Worm (Caenorhabditis elegans) whole organism, L3 larva: ENCODE data around the gene F16B3.3.
A peak's percentile ranks its signal among the peaks of the same experiment; 100 is the strongest.

Source experiments
- R02D3.7 ChIP-seq: fragments of 150-350 bp; optimal IDR thresholded peaks from 2 replicates; lab custom pipeline; 2014; ENCODE audit warnings: missing biosample characterization, missing genetic modification characterization
- ZK546.5 ChIP-seq: sonication (generic microtip); optimal IDR thresholded peaks from 2 replicates; lab custom pipeline; 2017; ENCODE audit warnings: missing biosample characterization, missing genetic modification characterization
- aly-2 ChIP-seq: fragments of 150-350 bp; optimal IDR thresholded peaks from 2 replicates; lab custom pipeline; 2014; ENCODE audit warnings: missing biosample characterization, missing genetic modification characterization
- ama-1 ChIP-seq: fragments of 150-350 bp; optimal IDR thresholded peaks from 2 replicates; lab custom pipeline; 2018
- ceh-16 ChIP-seq: sonication (generic microtip); optimal IDR thresholded peaks from 2 replicates; lab custom pipeline; 2017; ENCODE audit warnings: missing biosample characterization, missing genetic modification characterization
- ceh-28 ChIP-seq: fragments of 150-350 bp; optimal IDR thresholded peaks from 2 replicates; lab custom pipeline; 2014; ENCODE audit warnings: missing biosample characterization, missing genetic modification reagents, missing genetic modification characterization
- ceh-82 ChIP-seq: fragments of 150-350 bp; optimal IDR thresholded peaks from 2 replicates; lab custom pipeline; 2014; ENCODE audit warnings: missing biosample characterization, missing genetic modification characterization
- daf-12 ChIP-seq: fragments of 150-350 bp; optimal IDR thresholded peaks from 2 replicates; lab custom pipeline; 2014; ENCODE audit warnings: missing biosample characterization, missing genetic modification reagents, missing genetic modification characterization
- egl-27 ChIP-seq: sonication (generic microtip); optimal IDR thresholded peaks from 4 replicates; lab custom pipeline; 2017; ENCODE audit warnings: missing biosample characterization, missing genetic modification reagents, missing genetic modification characterization
- egl-5 ChIP-seq: fragments of 150-350 bp; optimal IDR thresholded peaks from 2 replicates; lab custom pipeline; 2017; ENCODE audit warnings: missing biosample characterization, missing genetic modification reagents, missing genetic modification characterization, inconsistent platforms
- elt-1 ChIP-seq: fragments of 150-350 bp; optimal IDR thresholded peaks from 2 replicates; lab custom pipeline; 2014; ENCODE audit warnings: missing biosample characterization, missing genetic modification characterization
- elt-2 ChIP-seq: sonication (generic microtip); optimal IDR thresholded peaks from 2 replicates; lab custom pipeline; 2016; ENCODE audit warnings: missing genetic modification reagents, mild to moderate bottlenecking, missing genetic modification characterization, missing compliant biosample characterization
- elt-3 ChIP-seq, 3 experiments: fragments of 150-350 bp in 1 of 3; sonication (generic microtip) in 2 of 3; optimal IDR thresholded peaks; 2 replicates in 2 of 3; 4 replicates in 1 of 3; lab custom pipeline; 2014 to 2017; ENCODE audit warnings: missing biosample characterization in 3 of 3, missing genetic modification characterization in 3 of 3
- eor-1 ChIP-seq, 2 experiments: fragments of 150-350 bp; optimal IDR thresholded peaks; 2 replicates each; lab custom pipeline; 2014 to 2018; ENCODE audit warnings: missing biosample characterization in 2 of 2, missing genetic modification characterization in 2 of 2
- fkh-10 ChIP-seq: sonication (generic microtip); optimal IDR thresholded peaks from 2 replicates; lab custom pipeline; 2017; ENCODE audit warnings: missing biosample characterization, missing genetic modification reagents, missing genetic modification characterization
- hmg-11 ChIP-seq: sonication (generic microtip); optimal IDR thresholded peaks from 2 replicates; lab custom pipeline; 2016; ENCODE audit warnings: missing genetic modification characterization, missing compliant biosample characterization
- jun-1 ChIP-seq: fragments of 150-350 bp; optimal IDR thresholded peaks from 2 replicates; lab custom pipeline; 2014; ENCODE audit warnings: missing biosample characterization, missing genetic modification reagents, missing genetic modification characterization
- lin-15B ChIP-seq: fragments of 150-350 bp; optimal IDR thresholded peaks from 2 replicates; lab custom pipeline; 2014; ENCODE audit warnings: missing biosample characterization, missing genetic modification characterization
- lin-39 ChIP-seq: fragments of 150-350 bp; optimal IDR thresholded peaks from 2 replicates; lab custom pipeline; 2018; ENCODE audit warnings: missing biosample characterization, missing genetic modification reagents, missing genetic modification characterization
- lsy-12 ChIP-seq: sonication (generic microtip); optimal IDR thresholded peaks from 2 replicates; lab custom pipeline; 2016; ENCODE audit warnings: mild to moderate bottlenecking, missing genetic modification characterization, missing compliant biosample characterization
- mdl-1 ChIP-seq: fragments of 150-350 bp; optimal IDR thresholded peaks from 2 replicates; lab custom pipeline; 2014; ENCODE audit warnings: missing biosample characterization, missing genetic modification characterization
- mml-1 ChIP-seq: fragments of 150-350 bp; sonication (generic microtip); optimal IDR thresholded peaks from 3 replicates; lab custom pipeline; 2014; ENCODE audit warnings: missing biosample characterization, missing genetic modification characterization
- nfya-1 ChIP-seq: sonication (generic microtip); optimal IDR thresholded peaks from 2 replicates; lab custom pipeline; 2017; ENCODE audit warnings: missing genetic modification characterization, mild to moderate bottlenecking, missing compliant biosample characterization, antibody characterized with exemption, moderate library complexity; ENCODE audit not compliant: insufficient read depth
- nhr-12 ChIP-seq: fragments of 150-350 bp; optimal IDR thresholded peaks from 2 replicates; lab custom pipeline; 2014; ENCODE audit warnings: missing biosample characterization, missing genetic modification characterization
- nhr-23 ChIP-seq: fragments of 150-350 bp; optimal IDR thresholded peaks from 2 replicates; lab custom pipeline; 2014; ENCODE audit warnings: missing biosample characterization, missing genetic modification reagents, missing genetic modification characterization
- nhr-25 ChIP-seq: sonication (generic microtip); optimal IDR thresholded peaks from 2 replicates; lab custom pipeline; 2017; ENCODE audit warnings: missing biosample characterization, missing genetic modification characterization
- nhr-28 ChIP-seq: fragments of 150-350 bp; optimal IDR thresholded peaks from 2 replicates; lab custom pipeline; 2014; ENCODE audit warnings: missing biosample characterization, missing genetic modification characterization
- nhr-67 ChIP-seq: fragments of 150-350 bp; optimal IDR thresholded peaks from 2 replicates; lab custom pipeline; 2014; ENCODE audit warnings: missing biosample characterization, missing genetic modification characterization
- nhr-76 ChIP-seq: fragments of 150-350 bp; sonication (generic microtip); optimal IDR thresholded peaks from 5 replicates; lab custom pipeline; 2014; ENCODE audit warnings: missing biosample characterization, missing genetic modification characterization
- nhr-77 ChIP-seq: fragments of 150-350 bp; optimal IDR thresholded peaks from 2 replicates; lab custom pipeline; 2014; ENCODE audit warnings: missing biosample characterization, missing genetic modification characterization
- pqm-1 ChIP-seq: fragments of 150-350 bp; optimal IDR thresholded peaks from 2 replicates; lab custom pipeline; 2017; ENCODE audit warnings: missing biosample characterization, missing genetic modification characterization, inconsistent platforms
- sea-2 ChIP-seq: fragments of 150-350 bp; sonication (generic microtip); optimal IDR thresholded peaks from 4 replicates; lab custom pipeline; 2014; ENCODE audit warnings: missing biosample characterization, missing genetic modification reagents, missing genetic modification characterization
- skn-1 ChIP-seq: fragments of 150-350 bp; optimal IDR thresholded peaks from 2 replicates; lab custom pipeline; 2014; ENCODE audit warnings: missing biosample characterization, missing genetic modification characterization
- tbx-2 ChIP-seq: sonication (generic microtip); optimal IDR thresholded peaks from 2 replicates; lab custom pipeline; 2016; ENCODE audit warnings: mild to moderate bottlenecking, missing genetic modification characterization, missing compliant biosample characterization
- unc-39 ChIP-seq: sonication (generic microtip); optimal IDR thresholded peaks from 4 replicates; lab custom pipeline; 2017; ENCODE audit warnings: missing biosample characterization, missing genetic modification characterization
- unc-62 ChIP-seq: fragments of 150-350 bp; sonication (generic microtip); optimal IDR thresholded peaks from 4 replicates; lab custom pipeline; 2014; ENCODE audit warnings: missing biosample characterization, missing genetic modification reagents, missing genetic modification characterization
- zag-1 ChIP-seq: fragments of 150-350 bp; optimal IDR thresholded peaks from 2 replicates; lab custom pipeline; 2014; ENCODE audit warnings: missing biosample characterization, missing genetic modification characterization
- ztf-11 ChIP-seq: fragments of 150-350 bp; optimal IDR thresholded peaks from 2 replicates; lab custom pipeline; 2014; ENCODE audit warnings: missing biosample characterization, missing genetic modification characterization
- ztf-4 ChIP-seq: fragments of 150-350 bp; optimal IDR thresholded peaks from 2 replicates; lab custom pipeline; 2014; ENCODE audit warnings: missing biosample characterization, missing genetic modification characterization

F16B3.3 gene

DNA sequence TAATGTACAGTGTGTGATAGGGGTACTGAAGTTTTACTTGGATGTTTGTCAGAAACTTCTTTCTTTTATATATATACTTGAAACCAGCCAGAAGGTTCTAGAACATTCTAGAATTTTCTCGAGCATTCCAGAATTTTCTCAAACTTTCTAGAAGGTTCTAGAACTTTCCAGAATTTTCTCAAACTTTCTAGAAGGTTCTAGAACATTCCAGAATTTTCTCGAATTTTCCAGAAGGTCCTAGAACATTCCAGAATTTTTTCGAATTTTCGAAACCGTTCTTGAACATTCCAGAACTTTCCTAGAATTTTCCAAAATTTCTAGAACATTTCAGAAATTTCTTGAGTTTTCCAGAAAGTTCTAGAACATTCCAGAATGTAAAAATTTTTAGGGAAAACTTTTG lies 37.6 kb upstream of the F16B3.3 start:
- TF ChIP-seq ceh-16 (tag; lab: Kevin White, UChicago), result no peak
- TF ChIP-seq nhr-67 (tag; lab: Kevin White, UChicago), result no peak
- TF ChIP-seq elt-3 (tag; optimal IDR thresholded peaks at IDR 0.05; lab: Kevin White, UChicago), result no peak
- no peak for TF ChIP-seq elt-1 (tag; lab: Kevin White, UChicago)
- no peak for TF ChIP-seq ama-1 (lab: Kevin White, UChicago)
- no peak for TF ChIP-seq nhr-12 (tag; lab: Kevin White, UChicago)
- no peak for TF ChIP-seq mml-1 (tag; lab: Kevin White, UChicago)
- no peak for TF ChIP-seq unc-39 (tag; lab: Kevin White, UChicago)
- no peak for TF ChIP-seq unc-62 (GFP tag; lab: Kevin White, UChicago)
- no peak for TF ChIP-seq skn-1 (tag; lab: Kevin White, UChicago)
- TF ChIP-seq, all 47 proteins: peak for 0

DNA sequence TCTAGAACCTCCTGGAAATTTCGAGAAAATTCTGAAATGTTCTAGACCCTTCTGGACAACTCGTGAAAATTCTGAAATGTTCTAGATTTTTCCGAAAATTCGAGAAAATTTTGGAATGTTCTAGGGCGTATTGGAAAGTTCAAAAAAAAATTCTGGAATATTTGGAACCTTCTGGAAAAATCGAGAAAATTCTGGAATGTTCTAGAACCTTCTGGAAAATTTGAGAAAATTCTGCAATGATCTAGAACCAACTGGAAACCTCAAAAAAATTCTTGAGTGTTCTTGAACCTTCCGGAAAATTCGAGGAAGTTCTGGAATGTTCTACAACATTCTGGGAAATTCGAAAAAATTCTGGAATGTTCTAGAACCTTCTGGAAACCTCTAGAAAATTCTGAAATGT lies 34.6 kb upstream of the F16B3.3 start:
- TF ChIP-seq skn-1 (tag; lab: Kevin White, UChicago) (no peak), aly-2 (tag; lab: Kevin White, UChicago) (no peak), ceh-28 (tag; lab: Kevin White, UChicago) (no peak), nfya-1 (no peak), nhr-67 (tag; lab: Kevin White, UChicago) (no peak), ztf-4 (tag; lab: Kevin White, UChicago) (no peak), fkh-10 (no peak), elt-1 (tag; lab: Kevin White, UChicago) (no peak), daf-12 (no peak), unc-39 (tag; lab: Kevin White, UChicago) (no peak), nhr-25 (tag; lab: Kevin White, UChicago) (no peak), nhr-28 (tag; lab: Kevin White, UChicago) (no peak)

DNA sequence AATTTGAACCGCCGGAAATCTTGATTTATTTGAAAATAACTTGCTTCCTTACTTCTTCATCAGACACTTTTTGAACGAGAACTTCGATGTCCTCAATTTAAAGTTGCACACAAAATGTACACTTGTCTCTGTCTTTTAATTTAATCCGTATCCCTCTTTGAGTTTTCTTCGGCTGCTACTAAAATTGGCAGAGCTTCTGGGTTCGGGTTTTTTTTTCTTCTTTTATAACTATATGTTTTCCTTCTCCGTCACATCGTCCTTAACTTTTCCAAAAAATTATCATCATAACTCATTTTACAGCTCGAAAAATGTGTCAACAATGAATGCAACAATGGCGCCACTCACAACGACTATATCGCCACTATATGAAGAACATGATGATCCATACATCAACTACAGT lies 34.1 kb upstream of the F16B3.3 start, which contains the start of gene glb-33:
TSS of gene glb-33 (plus strand) at position 301 of the 400 bp plus-strand sequence.
- no peak for TF ChIP-seq ztf-4 (tag; lab: Kevin White, UChicago)
- no peak for TF ChIP-seq elt-2 (tag; lab: Kevin White, UChicago)
- TF ChIP-seq fkh-10, result no peak
- no peak for TF ChIP-seq sea-2 (GFP tag; lab: Kevin White, UChicago)
- no peak for TF ChIP-seq eor-1 (tag; optimal IDR thresholded peaks at IDR 0.05; lab: Kevin White, UChicago)
- no peak for TF ChIP-seq nhr-28 (tag; lab: Kevin White, UChicago)
- no peak for TF ChIP-seq lsy-12
- no peak for TF ChIP-seq egl-27 (tag; lab: Kevin White, UChicago)
- no peak for TF ChIP-seq elt-1 (tag; lab: Kevin White, UChicago)
- TF ChIP-seq ceh-16 (tag; lab: Kevin White, UChicago), result no peak
- no peak for TF ChIP-seq skn-1 (tag; lab: Kevin White, UChicago)
- no peak for TF ChIP-seq ama-1 (lab: Kevin White, UChicago)
- TF ChIP-seq, all 47 proteins: peak for 0

DNA sequence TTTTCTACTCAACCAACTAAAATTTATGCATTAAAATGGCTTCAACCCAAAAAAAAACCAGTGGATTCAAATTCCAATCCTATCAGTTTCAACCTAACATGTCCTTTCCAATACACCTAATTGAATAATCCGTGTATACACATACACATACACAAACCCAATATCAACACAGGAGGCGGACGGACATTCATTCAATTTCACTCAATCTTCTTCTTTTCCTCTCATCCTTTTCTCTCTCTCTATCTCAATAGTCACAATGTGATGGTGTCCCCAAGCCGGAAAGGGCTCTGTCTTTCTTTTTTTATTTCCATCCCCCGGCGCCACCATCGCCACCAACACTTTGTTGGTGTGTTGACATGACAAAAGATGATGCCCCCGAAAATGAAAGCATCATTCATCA lies 32.1 kb upstream of the F16B3.3 start:
- TF ChIP-seq elt-3 (tag; optimal IDR thresholded peaks at IDR 0.05; lab: Kevin White, UChicago), result no peak
- TF ChIP-seq eor-1 (tag; optimal IDR thresholded peaks at IDR 0.05; lab: Kevin White, UChicago), result no peak
- no peak for TF ChIP-seq nhr-25 (tag; lab: Kevin White, UChicago)
- peak; percentile 47 for TF ChIP-seq lin-39 (tag; lab: Kevin White, UChicago)
- no peak for TF ChIP-seq ama-1 (lab: Kevin White, UChicago)
- TF ChIP-seq lin-15B (tag; lab: Kevin White, UChicago), result no peak
- TF ChIP-seq nhr-76, result no peak
- TF ChIP-seq hmg-11, result no peak

DNA sequence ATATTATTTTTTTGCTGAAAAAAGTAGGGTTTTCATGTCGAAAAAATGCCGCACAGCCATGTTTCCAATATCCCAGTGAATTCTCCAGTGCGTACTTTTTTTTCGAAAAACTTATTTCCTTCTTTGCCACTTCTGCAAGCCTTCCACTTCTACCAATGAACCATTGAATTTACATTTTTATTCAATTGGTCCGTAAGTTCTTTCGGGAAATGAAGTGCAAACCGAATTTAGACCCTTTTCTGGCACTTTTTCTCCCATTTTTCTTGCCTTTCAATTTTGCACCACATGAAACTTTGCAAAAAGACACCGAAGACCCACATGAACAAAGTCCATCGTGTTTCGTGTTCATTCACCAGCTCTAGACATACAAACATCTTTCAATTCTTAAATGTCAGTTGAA lies 25.0 kb upstream of the F16B3.3 start:
- TF ChIP-seq R02D3.7 (no peak), jun-1 (tag; lab: Kevin White, UChicago) (no peak), nhr-67 (tag; lab: Kevin White, UChicago) (no peak), zag-1 (tag; lab: Kevin White, UChicago) (no peak), tbx-2 (no peak), egl-5 (no peak), fkh-10 (no peak), ZK546.5 (tag; lab: Kevin White, UChicago) (no peak), lsy-12 (no peak), pqm-1 (tag; lab: Kevin White, UChicago) (no peak), daf-12 (no peak), mml-1 (tag; lab: Kevin White, UChicago) (no peak), ztf-11 (tag; lab: Kevin White, UChicago) (no peak), nhr-77 (no peak), nhr-23 (tag; lab: Kevin White, UChicago) (no peak), nhr-12 (tag; lab: Kevin White, UChicago) (no peak), ceh-82 (tag; lab: Kevin White, UChicago) (no peak), aly-2 (tag; lab: Kevin White, UChicago) (no peak), mdl-1 (tag; lab: Kevin White, UChicago) (no peak), lin-15B (tag; lab: Kevin White, UChicago) (no peak)
